Fruit fly (Drosophila melanogaster): ENCODE results near the gene raw.

The raw gene

DNA sequence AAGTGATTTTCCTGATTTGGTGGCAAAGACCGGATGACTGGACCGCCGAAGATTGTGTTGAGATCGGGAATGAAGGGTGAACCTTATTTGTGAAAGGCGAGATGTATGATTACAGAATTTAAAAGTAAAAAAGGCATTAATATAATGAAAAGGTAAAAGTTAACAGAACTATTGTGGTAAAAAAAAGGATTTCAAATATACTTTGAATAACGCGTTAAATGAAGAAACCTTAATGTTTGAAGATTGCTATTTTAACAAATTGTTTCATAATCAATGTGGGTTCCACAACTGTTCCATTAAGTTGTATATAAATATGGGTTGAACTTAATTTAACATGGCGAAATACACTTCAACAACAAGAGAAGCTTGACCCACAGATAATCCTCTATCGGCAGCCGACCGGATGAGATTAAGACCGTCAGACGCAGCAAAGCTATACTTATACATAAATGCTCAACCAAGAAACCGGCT lies 68.1 kb downstream of the raw start, which contains the start of gene Glt:
TSS of gene Glt (plus strand) at position 421 of the 471 bp plus-strand sequence.
- TF ChIP-seq noc (tag; optimal IDR thresholded peaks at IDR 0.05), result peak; percentile 47
